Worm (Caenorhabditis elegans): Measurements from ENCODE around the gene Y41C4A.9.

- TF ChIP-seq sptf-1 (tag; optimal IDR thresholded peaks at IDR 0.05): no peak
- TF ChIP-seq mep-1 (tag; optimal IDR thresholded peaks at IDR 0.05): no peak
These were observed 36.9 kb downstream of the Y41C4A.9 start for ce11 chrIII:11681461-11682014.
